Fruit fly (Drosophila melanogaster): Measurements from ENCODE around the gene Ugt36A1.

The Ugt36A1 gene

DNA sequence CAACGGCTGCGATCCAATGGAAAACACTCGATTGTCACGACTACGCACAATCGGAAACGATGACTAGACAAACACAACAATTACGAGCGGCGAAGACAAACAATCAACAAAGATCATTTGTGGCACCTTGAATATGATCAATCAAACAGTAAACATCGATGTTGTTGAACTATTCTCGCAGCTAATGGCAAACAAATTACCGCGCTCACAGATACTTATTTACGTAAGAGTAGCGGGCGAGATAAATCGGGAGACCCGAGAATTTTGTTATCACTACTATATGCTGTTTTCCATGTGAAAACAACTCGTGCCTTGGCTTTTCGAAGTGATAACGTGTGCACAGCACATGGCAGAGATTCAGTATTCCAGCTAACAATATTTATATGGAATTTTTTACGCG is 9.9 kb downstream of the Ugt36A1 start (continued):
- TF ChIP-seq CG6272 (GFP tag; IDR thresholded peaks at IDR 0.05) = no peak
- no peak for TF ChIP-seq tll (GFP tag; optimal IDR thresholded peaks at IDR 0.05)
- peak; percentile 86; the same call in 2 of the 3 replicates for TF ChIP-seq so (GFP tag; IDR thresholded peaks at IDR 0.05)
- TF ChIP-seq grau (tag; optimal IDR thresholded peaks at IDR 0.05) = no peak
- TF ChIP-seq BtbVII (GFP tag; optimal IDR thresholded peaks at IDR 0.05) = peak; percentile 91
- no peak for TF ChIP-seq hb (GFP tag; IDR thresholded peaks at IDR 0.05; ENCODE audit: partially characterized antibody)
- no peak for TF ChIP-seq CG12104 (GFP tag; optimal IDR thresholded peaks at IDR 0.05)
- TF ChIP-seq Taf1 (GFP tag; IDR thresholded peaks at IDR 0.05) = no peak
- TF ChIP-seq CG10321 (GFP tag; IDR thresholded peaks at IDR 0.05) = no peak
- peak; percentile 85 for TF ChIP-seq exex (tag; optimal IDR thresholded peaks at IDR 0.05)
- TF ChIP-seq ab (GFP tag; optimal IDR thresholded peaks at IDR 0.05) = peak; percentile 10
- peak; percentile 44 for TF ChIP-seq CG9797 (GFP tag; optimal IDR thresholded peaks at IDR 0.05)
- TF ChIP-seq Ptx1 (GFP tag; IDR thresholded peaks at IDR 0.05) = 0 out of 2 replicates have a peak, but pooled peaks have one; percentile 18
- no peak for TF ChIP-seq rib (GFP tag; IDR thresholded peaks at IDR 0.05)
- TF ChIP-seq CG14050 (GFP tag; IDR thresholded peaks at IDR 0.05) = no peak
- peak; percentile 44 for TF ChIP-seq jing (GFP tag; optimal IDR thresholded peaks at IDR 0.05)
- TF ChIP-seq Ets65A (GFP tag) = no peak
- TF ChIP-seq pzg (GFP tag; optimal IDR thresholded peaks at IDR 0.05) = no peak
- TF ChIP-seq CG11695 (GFP tag; IDR thresholded peaks at IDR 0.05) = peak; percentile 85
- TF ChIP-seq D19B (GFP tag; optimal IDR thresholded peaks at IDR 0.05) = peak; percentile 20
- no peak for TF ChIP-seq Rx (GFP tag; IDR thresholded peaks at IDR 0.05)
- TF ChIP-seq sna (GFP tag; IDR thresholded peaks at IDR 0.05; ENCODE audit: partially characterized antibody) = no peak
- no peak for TF ChIP-seq dm (GFP tag; optimal IDR thresholded peaks at IDR 0.05)
- no peak for TF ChIP-seq dan (GFP tag; IDR thresholded peaks at IDR 0.05)
- TF ChIP-seq CG12659 (GFP tag; optimal IDR thresholded peaks at IDR 0.05) = peak; percentile 41
- TF ChIP-seq HmgZ (tag; optimal IDR thresholded peaks at IDR 0.05) = peak; percentile 47
- peak; percentile 67 for TF ChIP-seq Jarid2 (GFP tag; optimal IDR thresholded peaks at IDR 0.05)
- peak; percentile 80 for TF ChIP-seq vvl (GFP tag; IDR thresholded peaks at IDR 0.05)
- no peak for TF ChIP-seq ac (GFP tag; optimal IDR thresholded peaks at IDR 0.05)
- no peak for TF ChIP-seq Ravus (GFP tag; IDR thresholded peaks at IDR 0.05)
- peak; percentile 25 for TF ChIP-seq Hr3 (GFP tag; optimal IDR thresholded peaks at IDR 0.05)
- peak; percentile 4 for TF ChIP-seq CG12299 (tag; optimal IDR thresholded peaks at IDR 0.05)
- TF ChIP-seq CG10654 (GFP tag; optimal IDR thresholded peaks at IDR 0.05) = peak; percentile 87
- no peak for TF ChIP-seq zf30C (GFP tag; optimal IDR thresholded peaks at IDR 0.05)
- peak; percentile 98 for TF ChIP-seq Kr (GFP tag; optimal IDR thresholded peaks at IDR 0.05)
- no peak for TF ChIP-seq CG6791 (GFP tag; IDR thresholded peaks at IDR 0.05; ENCODE audit: partially characterized antibody)
- TF ChIP-seq lbe (GFP tag; optimal IDR thresholded peaks at IDR 0.05) = no peak
- peak; percentile 84 for TF ChIP-seq org-1 (GFP tag; optimal IDR thresholded peaks at IDR 0.05)
- no peak for TF ChIP-seq CG15073 (GFP tag; optimal IDR thresholded peaks at IDR 0.05)
- TF ChIP-seq fu2 (GFP tag; optimal IDR thresholded peaks at IDR 0.05) = peak; percentile 52
- peak; percentile 87 for TF ChIP-seq trh (GFP tag; optimal IDR thresholded peaks at IDR 0.05)
- TF ChIP-seq CG33213 (GFP tag; optimal IDR thresholded peaks at IDR 0.05) = no peak
- peak; percentile 94 for TF ChIP-seq HLHmδ (GFP tag; optimal IDR thresholded peaks at IDR 0.05)
- peak; percentile 67 for TF ChIP-seq dmrt11E (tag; optimal IDR thresholded peaks at IDR 0.05)
- TF ChIP-seq sisA (GFP tag; IDR thresholded peaks at IDR 0.05) = no peak
- peak; percentile 85 for TF ChIP-seq CG17912 (GFP tag; optimal IDR thresholded peaks at IDR 0.05)
- TF ChIP-seq disco-r (GFP tag; optimal IDR thresholded peaks at IDR 0.05) = peak; percentile 89
- TF ChIP-seq Meics (GFP tag; optimal IDR thresholded peaks at IDR 0.05) = peak; percentile 79
- peak; percentile 38; the same call in 1 of the 2 replicates for TF ChIP-seq HLH3B (GFP tag; IDR thresholded peaks at IDR 0.05)
- TF ChIP-seq sd (tag; optimal IDR thresholded peaks at IDR 0.05) = no peak
- peak; percentile 89 for TF ChIP-seq CG15011 (GFP tag; optimal IDR thresholded peaks at IDR 0.05)
- no peak for TF ChIP-seq NFAT (GFP tag; IDR thresholded peaks at IDR 0.05)
